Worm (Caenorhabditis elegans) whole organism, mixed stage, embryonic: ENCODE measurements around the gene pir-2.

ENCODE experiments used
- ham-2 ChIP-seq: fragments of 200-800 bp; sonication (Bioruptor generic); optimal IDR thresholded peaks from 2 replicates; lab custom pipeline; 2018; ENCODE audit warnings: mild to moderate bottlenecking, missing genetic modification characterization, missing compliant biosample characterization
- lsy-2 ChIP-seq: fragments of 150-350 bp; optimal IDR thresholded peaks from 2 replicates; lab custom pipeline; 2014; ENCODE audit warnings: missing biosample characterization, missing genetic modification characterization
- nhr-28 ChIP-seq: fragments of 150-350 bp; optimal IDR thresholded peaks from 2 replicates; lab custom pipeline; 2014; ENCODE audit warnings: missing biosample characterization, missing genetic modification characterization
- snpc-4 ChIP-seq: fragments of 150-350 bp; optimal IDR thresholded peaks from 2 replicates; lab custom pipeline; 2014; ENCODE audit warnings: missing biosample characterization, missing genetic modification characterization
- sptf-1 ChIP-seq: sonication (generic microtip); optimal IDR thresholded peaks from 2 replicates; lab custom pipeline; 2017; ENCODE audit warnings: mild to moderate bottlenecking, missing genetic modification characterization, moderate library complexity, missing compliant biosample characterization
- unc-39 ChIP-seq: fragments of 150-350 bp; optimal IDR thresholded peaks from 2 replicates; lab custom pipeline; 2014; ENCODE audit warnings: missing biosample characterization, missing genetic modification characterization
- zip-8 ChIP-seq: fragments of 150-350 bp; optimal IDR thresholded peaks from 2 replicates; lab custom pipeline; 2014; ENCODE audit warnings: missing biosample characterization, missing genetic modification characterization

ce11 chrIII:9455980-9456658 is 12.7 kb upstream of the pir-2 start, which contains the start of the genes rheb-1 and spk-1:
- TF ChIP-seq zip-8 (tag; lab: Kevin White, UChicago) = no peak
- TF ChIP-seq unc-39 (tag; lab: Kevin White, UChicago) = no peak
- no peak for TF ChIP-seq ham-2 (GFP tag; lab: Kevin White, UChicago)
- TF ChIP-seq sptf-1 (tag; lab: Kevin White, UChicago) = peak; percentile 69
- TF ChIP-seq nhr-28 (tag; lab: Kevin White, UChicago) = no peak
- TF ChIP-seq snpc-4 (tag; lab: Kevin White, UChicago) = no peak
- peak; percentile 96 for TF ChIP-seq lsy-2 (tag; lab: Kevin White, UChicago)
